Worm (Caenorhabditis elegans) whole organism, young adult: Measurements from ENCODE around the gene T03E6.8.

Source experiments
- die-1 ChIP-seq: sonication (generic microtip); optimal IDR thresholded peaks from 2 replicates; lab custom pipeline; 2016; ENCODE audit warnings: missing genotype, mild to moderate bottlenecking, missing genetic modification characterization, missing compliant biosample characterization
- dpl-1 ChIP-seq: fragments of 150-350 bp; optimal IDR thresholded peaks from 2 replicates; lab custom pipeline; 2014; ENCODE audit warnings: missing biosample characterization, missing genetic modification reagents, missing genetic modification characterization
- him-1 ChIP-seq: sonication (generic microtip); optimal IDR thresholded peaks from 2 replicates; lab custom pipeline; 2016; ENCODE audit warnings: missing genotype, missing genetic modification reagents, missing genetic modification characterization, missing compliant biosample characterization
- lin-26 ChIP-seq: fragments of 200-800 bp; sonication (Bioruptor generic); IDR thresholded peaks from 2 replicates; pipeline ENCODE4 v1.3.6; 2022; ENCODE audit warnings: missing genetic modification reagents, missing genetic modification characterization, missing compliant biosample characterization
- rcor-1 ChIP-seq: fragments of 200-800 bp; sonication (Bioruptor generic); IDR thresholded peaks from 2 replicates; pipeline ENCODE4 v1.3.6; 2022; ENCODE audit warnings: missing genetic modification reagents, missing genetic modification characterization, missing compliant biosample characterization
- sea-2 ChIP-seq: fragments of 200-800 bp; sonication (Bioruptor generic); IDR thresholded peaks from 2 replicates; pipeline ENCODE4 v1.3.6; 2022; ENCODE audit warnings: missing genetic modification characterization, missing compliant biosample characterization
- unc-130 ChIP-seq: sonication (generic microtip); optimal IDR thresholded peaks from 2 replicates; lab custom pipeline; 2016; ENCODE audit warnings: missing genetic modification reagents, missing genetic modification characterization, missing compliant biosample characterization
- xnd-1 ChIP-seq: sonication (generic microtip); optimal IDR thresholded peaks from 2 replicates; lab custom pipeline; 2016; ENCODE audit warnings: missing genotype, missing genetic modification reagents, missing genetic modification characterization, missing compliant biosample characterization

DNA sequence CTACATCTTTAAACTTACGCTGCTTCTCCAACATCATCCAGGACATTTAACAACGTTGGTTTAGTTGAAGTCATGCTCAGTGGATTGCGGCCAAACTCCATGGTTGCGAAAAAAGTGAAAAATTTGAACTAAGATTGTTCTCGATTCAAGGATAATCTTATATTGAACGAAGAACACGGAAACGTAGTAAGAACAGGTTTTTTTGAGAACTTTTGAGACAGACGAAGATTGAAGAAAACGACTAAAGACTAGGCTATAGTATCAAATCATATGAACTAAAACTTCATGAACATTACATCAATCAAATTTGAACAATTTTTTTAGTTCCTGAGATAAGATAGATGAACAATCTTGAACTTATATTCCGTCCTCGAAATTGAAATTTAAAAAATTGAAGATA is 44.1 kb upstream of the T03E6.8 start, which contains the start of gene W06G6.10:
- TF ChIP-seq die-1 (tag; lab: Kevin White, UChicago) = no peak
- no peak for TF ChIP-seq lin-26 (GFP tag; lab: Robert Waterston, UW)
- no peak for TF ChIP-seq dpl-1 (GFP tag; lab: Kevin White, UChicago)
- TF ChIP-seq him-1 (tag; lab: Kevin White, UChicago) = no peak
- no peak for TF ChIP-seq rcor-1 (GFP tag; lab: Robert Waterston, UW)
- no peak for TF ChIP-seq sea-2
- no peak for TF ChIP-seq xnd-1 (tag; lab: Kevin White, UChicago)
- no peak for TF ChIP-seq unc-130 (GFP tag; lab: Kevin White, UChicago)
